Fruit fly (Drosophila melanogaster) S2 (cell line): Measurements from ENCODE around the gene Krn.

Source experiments
- CG8478 ChIP-seq: fragments of >200 bp; optimal IDR thresholded peaks from 2 replicates; lab custom pipeline; 2018
- CTCF ChIP-seq, 2 experiments: fragments of >200 bp; optimal IDR thresholded peaks; 2 replicates each; lab custom pipeline; 2018

DNA sequence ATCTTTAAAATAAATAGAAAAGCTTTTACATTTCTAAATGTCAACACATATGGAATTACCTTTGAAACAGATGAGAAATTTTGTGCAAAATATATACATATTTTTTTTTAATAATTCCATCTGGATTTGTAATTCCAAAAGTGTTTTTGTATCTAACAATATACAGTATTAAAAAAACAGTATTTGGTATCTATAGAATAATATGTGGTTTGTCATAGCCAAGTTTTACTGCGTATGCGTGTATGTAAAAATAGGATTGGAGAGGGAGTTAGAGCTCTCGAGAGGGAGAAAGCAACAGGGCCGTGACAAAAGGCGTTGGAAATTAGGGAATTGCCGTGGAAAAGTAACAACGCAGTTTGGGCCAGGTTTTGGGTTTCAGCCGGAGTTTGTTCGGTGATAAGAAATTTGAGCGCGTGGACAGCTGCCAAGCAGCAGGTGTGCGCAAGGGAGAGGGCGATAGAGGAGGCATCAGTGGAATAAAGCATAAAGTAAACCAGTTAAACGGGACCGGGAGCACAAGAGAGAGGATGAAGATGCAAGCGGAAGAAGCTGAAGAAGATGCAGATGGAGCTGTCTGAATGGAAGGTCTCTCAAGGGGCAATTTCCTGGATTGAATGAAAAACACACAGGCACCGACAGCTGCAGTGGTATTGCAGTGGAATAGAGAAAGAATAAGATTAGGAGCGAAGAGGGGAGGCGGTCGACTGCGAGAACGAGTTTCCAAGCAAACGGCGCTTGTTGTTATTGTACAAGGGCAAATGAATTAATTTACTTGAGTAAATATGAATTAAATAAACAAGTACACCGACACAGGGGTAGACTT lies 991 bp downstream of the Krn start:
- no peak for TF ChIP-seq CTCF (optimal IDR thresholded peaks at IDR 0.05; lab: Kevin White, UChicago)
- no peak for TF ChIP-seq CG8478 (lab: Kevin White, UChicago)
